Worm (Caenorhabditis elegans): ENCODE results near the gene C17B7.5.

C17B7.5 gene

ce11 chrV:3351266-3351665, 17.8 kb downstream of the C17B7.5 start, which contains the start of gene str-63:
TSS of gene str-63 (plus strand) at chrV:3351566.
- no peak for TF ChIP-seq Y116A8C.19 (tag; optimal IDR thresholded peaks at IDR 0.05; ENCODE audit: borderline replicate concordance)
- TF ChIP-seq zip-4 (GFP tag; optimal IDR thresholded peaks at IDR 0.05) = no peak
- no peak for TF ChIP-seq grh-1 (GFP tag; IDR thresholded peaks at IDR 0.05)
- TF ChIP-seq nhr-90 (tag; optimal IDR thresholded peaks at IDR 0.05; ENCODE audit: poor library complexity) = no peak
- TF ChIP-seq F16B12.6 (tag; optimal IDR thresholded peaks at IDR 0.05) = no peak
- TF ChIP-seq fos-1 (tag; optimal IDR thresholded peaks at IDR 0.05) = no peak
- no peak for TF ChIP-seq lin-15B (tag; optimal IDR thresholded peaks at IDR 0.05)

- TF ChIP-seq alr-1 (tag; optimal IDR thresholded peaks at IDR 0.05; ENCODE audit: borderline replicate concordance) = no peak
- TF ChIP-seq snu-23 (GFP tag; optimal IDR thresholded peaks at IDR 0.05) = no peak
- no peak for TF ChIP-seq lin-14 (GFP tag; optimal IDR thresholded peaks at IDR 0.05)
- no peak for TF ChIP-seq unc-130 (tag; optimal IDR thresholded peaks at IDR 0.05)
- TF ChIP-seq unc-86 (tag; optimal IDR thresholded peaks at IDR 0.05) = no peak
- no peak for TF ChIP-seq sox-4 (tag; optimal IDR thresholded peaks at IDR 0.05)
- no peak for TF ChIP-seq F16B12.6 (tag; optimal IDR thresholded peaks at IDR 0.05)
- no peak for TF ChIP-seq aha-1 (tag; optimal IDR thresholded peaks at IDR 0.05)
- no peak for TF ChIP-seq ets-5 (GFP tag; IDR thresholded peaks at IDR 0.05)
- no peak for TF ChIP-seq nhr-71 (tag; optimal IDR thresholded peaks at IDR 0.05)
- TF ChIP-seq lsy-2 (tag; optimal IDR thresholded peaks at IDR 0.05) = no peak
- TF ChIP-seq mdl-1 (tag; optimal IDR thresholded peaks at IDR 0.05) = no peak
- no peak for TF ChIP-seq dsc-1 (tag; optimal IDR thresholded peaks at IDR 0.05)
Measured at ce11 chrV:3352925-3353324, 19.5 kb downstream of the C17B7.5 start, which contains the start of gene C17B7.12. TSS of gene C17B7.12 (plus strand) at chrV:3353225.

- TF ChIP-seq fkh-8 (tag; optimal IDR thresholded peaks at IDR 0.05) = no peak
- no peak for TF ChIP-seq unc-62 (GFP tag; optimal IDR thresholded peaks at IDR 0.05)
- TF ChIP-seq lin-14 (GFP tag; optimal IDR thresholded peaks at IDR 0.05) = peak; percentile 13
- no peak for TF ChIP-seq nhr-28 (tag; optimal IDR thresholded peaks at IDR 0.05)
- TF ChIP-seq nhr-85 (tag) = peak; percentile 67
- no peak for TF ChIP-seq pqm-1 (tag; optimal IDR thresholded peaks at IDR 0.05)
Measured at ce11 chrV:3355544-3355943, 22.1 kb downstream of the C17B7.5 start.

- TF ChIP-seq fkh-10 (GFP tag; optimal IDR thresholded peaks at IDR 0.05) (no peak), rnt-1 (tag; optimal IDR thresholded peaks at IDR 0.05) (no peak), mep-1 (tag; optimal IDR thresholded peaks at IDR 0.05) (no peak)
Measured at ce11 chrV:3357106-3357505, 23.7 kb downstream of the C17B7.5 start, which contains the start of gene scrm-3. TSS of gene scrm-3 (minus strand) at chrV:3357206.

- TF ChIP-seq pqm-1 (tag; optimal IDR thresholded peaks at IDR 0.05) = no peak
- TF ChIP-seq xbp-1 (tag; optimal IDR thresholded peaks at IDR 0.05) = no peak
- no peak for TF ChIP-seq mab-9 (GFP tag; IDR thresholded peaks at IDR 0.05)
- TF ChIP-seq mep-1 (tag; optimal IDR thresholded peaks at IDR 0.05) = no peak
- TF ChIP-seq Y116A8C.19 (tag; optimal IDR thresholded peaks at IDR 0.05; ENCODE audit: borderline replicate concordance) = no peak
Measured at ce11 chrV:3358267-3358666, 24.8 kb downstream of the C17B7.5 start, which contains the start of gene C04E12.5. TSS of gene C04E12.5 (plus strand) at chrV:3358567.

ce11 chrV:3361633-3362032, 28.2 kb downstream of the C17B7.5 start:
- TF ChIP-seq ceh-8 (GFP tag; optimal IDR thresholded peaks at IDR 0.05) (no peak), fkh-4 (tag; optimal IDR thresholded peaks at IDR 0.05; ENCODE audit: borderline replicate concordance) (no peak), ceh-82 (tag; optimal IDR thresholded peaks at IDR 0.05) (no peak), efl-3 (GFP tag; optimal IDR thresholded peaks at IDR 0.05) (no peak), mep-1 (tag; optimal IDR thresholded peaks at IDR 0.05) (no peak), lin-14 (GFP tag; optimal IDR thresholded peaks at IDR 0.05) (no peak), lin-35 (GFP tag; optimal IDR thresholded peaks at IDR 0.05) (no peak), dpl-1 (GFP tag; optimal IDR thresholded peaks at IDR 0.05) (no peak), F16B12.6 (tag; optimal IDR thresholded peaks at IDR 0.05) (no peak), zag-1 (tag; optimal IDR thresholded peaks at IDR 0.05) (no peak), fkh-8 (tag; optimal IDR thresholded peaks at IDR 0.05) (no peak), nhr-11 (tag; optimal IDR thresholded peaks at IDR 0.05) (no peak), snpc-4 (tag; optimal IDR thresholded peaks at IDR 0.05) (no peak), alr-1 (tag; optimal IDR thresholded peaks at IDR 0.05; ENCODE audit: borderline replicate concordance) (no peak), ama-1 (optimal IDR thresholded peaks at IDR 0.05) (no peak), lin-39 (tag; optimal IDR thresholded peaks at IDR 0.05) (no peak), unc-62 (GFP tag; optimal IDR thresholded peaks at IDR 0.05) (no peak), elt-2 (tag; optimal IDR thresholded peaks at IDR 0.05) (no peak), lsy-2 (tag; optimal IDR thresholded peaks at IDR 0.05) (no peak), nhr-77 (tag; optimal IDR thresholded peaks at IDR 0.05) (no peak)
